Fruit fly (Drosophila melanogaster): Measurements from ENCODE around the gene CG1722.
A peak's percentile ranks its signal among the peaks of the same experiment; 100 is the strongest.

The CG1722 gene

dm6 chrX:21241796-21242208 is 9.1 kb downstream of the CG1722 start (continued):
- TF ChIP-seq pan (optimal IDR thresholded peaks at IDR 0.05): no peak
- no peak for TF ChIP-seq pan (GFP tag; optimal IDR thresholded peaks at IDR 0.05 in 1 of 2, IDR thresholded peaks at IDR 0.05 in 1 of 2)
- peak; percentile 59 for TF ChIP-seq CG12071 (GFP tag; optimal IDR thresholded peaks at IDR 0.05)
- TF ChIP-seq sna (GFP tag; IDR thresholded peaks at IDR 0.05; ENCODE audit: partially characterized antibody): no peak
- peak; percentile 40 for TF ChIP-seq CG18619 (GFP tag; optimal IDR thresholded peaks at IDR 0.05)
- no peak for TF ChIP-seq ssp (GFP tag; IDR thresholded peaks at IDR 0.05)
- no peak for TF ChIP-seq sens-2 (GFP tag; IDR thresholded peaks at IDR 0.05)

dm6 chrX:21231829-21232228 is 19.1 kb downstream of the CG1722 start:
- TF ChIP-seq CG30403 (GFP tag; optimal IDR thresholded peaks at IDR 0.05): no peak
- no peak for TF ChIP-seq grau (tag; optimal IDR thresholded peaks at IDR 0.05)
- no peak for TF ChIP-seq stc (GFP tag; IDR thresholded peaks at IDR 0.05)
- no peak for TF ChIP-seq unc-4 (GFP tag; IDR thresholded peaks at IDR 0.05; ENCODE audit: partially characterized antibody)
- no peak for TF ChIP-seq crol (GFP tag; IDR thresholded peaks at IDR 0.05)
- TF ChIP-seq CG5180 (GFP tag; optimal IDR thresholded peaks at IDR 0.05): no peak
- TF ChIP-seq CG2202 (tag; optimal IDR thresholded peaks at IDR 0.05): no peak
- no peak for TF ChIP-seq sd (tag; optimal IDR thresholded peaks at IDR 0.05)
- TF ChIP-seq CG2889 (GFP tag; IDR thresholded peaks at IDR 0.05): no peak
- TF ChIP-seq ara (GFP tag; IDR thresholded peaks at IDR 0.05): no peak
- TF ChIP-seq caup (GFP tag; optimal IDR thresholded peaks at IDR 0.05; ENCODE audit: severe bottlenecking): no peak
- TF ChIP-seq ranshi (GFP tag; IDR thresholded peaks at IDR 0.05): no peak
- no peak for TF ChIP-seq Sry-β (GFP tag; optimal IDR thresholded peaks at IDR 0.05)
- TF ChIP-seq CG17359 (tag; optimal IDR thresholded peaks at IDR 0.05): no peak
- TF ChIP-seq CG1832 (GFP tag; optimal IDR thresholded peaks at IDR 0.05): peak; percentile 16
- peak; percentile 92 for TF ChIP-seq Bdp1 (GFP tag; optimal IDR thresholded peaks at IDR 0.05)
- TF ChIP-seq eyg (GFP tag; optimal IDR thresholded peaks at IDR 0.05): no peak
- TF ChIP-seq CG11085 (GFP tag; IDR thresholded peaks at IDR 0.05): no peak
- TF ChIP-seq eve (GFP tag; optimal IDR thresholded peaks at IDR 0.05): no peak
- TF ChIP-seq hbn (GFP tag; IDR thresholded peaks at IDR 0.05; ENCODE audit: partially characterized antibody): no peak
- TF ChIP-seq CG12155 (GFP tag; optimal IDR thresholded peaks at IDR 0.05): no peak
- TF ChIP-seq Mes4 (GFP tag; optimal IDR thresholded peaks at IDR 0.05): no peak
- TF ChIP-seq CG7786 (GFP tag; optimal IDR thresholded peaks at IDR 0.05): no peak
- TF ChIP-seq CG16813 (GFP tag; IDR thresholded peaks at IDR 0.05; ENCODE audit: partially characterized antibody): peak; percentile 30; the same call in 1 of the 3 replicates
- TF ChIP-seq ab (GFP tag; optimal IDR thresholded peaks at IDR 0.05): no peak

dm6 chrX:21226373-21226772 is 24.6 kb downstream of the CG1722 start:
- TF ChIP-seq row (GFP tag; IDR thresholded peaks at IDR 0.05) (0 out of 3 replicates have a peak, but pooled peaks have one; percentile 15), Med (GFP tag) (peak; percentile 55), usp (GFP tag; optimal IDR thresholded peaks at IDR 0.05) (no peak), CG2678 (tag; optimal IDR thresholded peaks at IDR 0.05) (peak; percentile 17), sens (GFP tag) (peak; percentile 70)

- TF ChIP-seq CG14014 (GFP tag; IDR thresholded peaks at IDR 0.05) (no peak), Bgb (GFP tag; IDR thresholded peaks at IDR 0.05; ENCODE audit: partially characterized antibody) (no peak), CG18619 (GFP tag; optimal IDR thresholded peaks at IDR 0.05) (no peak), CG42726 (GFP tag; IDR thresholded peaks at IDR 0.05; ENCODE audit: partially characterized antibody) (no peak), gsb-n (tag; optimal IDR thresholded peaks at IDR 0.05) (no peak), ci (GFP tag; IDR thresholded peaks at IDR 0.05) (no peak), nerfin-1 (tag; optimal IDR thresholded peaks at IDR 0.05) (no peak), CG18476 (GFP tag; optimal IDR thresholded peaks at IDR 0.05) (no peak), E2f1 (GFP tag; IDR thresholded peaks at IDR 0.05) (no peak), slbo (GFP tag; IDR thresholded peaks at IDR 0.05) (no peak), sisA (GFP tag; IDR thresholded peaks at IDR 0.05) (no peak), CG12744 (GFP tag; optimal IDR thresholded peaks at IDR 0.05) (no peak), CG31388 (GFP tag; optimal IDR thresholded peaks at IDR 0.05) (no peak), CG3995 (GFP tag; optimal IDR thresholded peaks at IDR 0.05) (no peak)
Measured at dm6 chrX:21217578-21217977, 33.4 kb downstream of the CG1722 start, which contains the start of gene CG32523. TSS of gene CG32523 (plus strand) at chrX:21217878.

Measured in whole organism, embryonic.